Comparison of ENCODE assay signal across 3 fruit fly cellular contexts in genomic region chr3R:20719286-20719685, dm6.
TF ChIP-seq lines count a peak whose summit lies in the region.

No protein-coding gene starts in this region.

- TF ChIP-seq CTCF in whole organism, embryonic (GFP tag; optimal IDR thresholded peaks at IDR 0.05; lab: Kevin White, UChicago) = no peak

TF ChIP-seq in whole organism, embryonic, 481 proteins besides CTCF, POLR2A, EP300 and RAD21 (continues in another document):
- TF ChIP-seq luna (GFP tag; optimal IDR thresholded peaks at IDR 0.05; lab: Kevin White, UChicago) (no peak), CG14860 (GFP tag; IDR thresholded peaks at IDR 0.05; lab: Robert Waterston, UW; ENCODE audit: partially characterized antibody) (no peak), CoRest (tag; optimal IDR thresholded peaks at IDR 0.05; lab: Kevin White, UChicago) (peak; percentile 8), Usf (GFP tag; optimal IDR thresholded peaks at IDR 0.05; lab: Kevin White, UChicago) (no peak), phol (tag; optimal IDR thresholded peaks at IDR 0.05; lab: Kevin White, UChicago) (no peak), CG1602 (GFP tag; optimal IDR thresholded peaks at IDR 0.05; lab: Kevin White, UChicago) (no peak), mirr (GFP tag; optimal IDR thresholded peaks at IDR 0.05; lab: Kevin White, UChicago) (no peak), tx (GFP tag; optimal IDR thresholded peaks at IDR 0.05; lab: Kevin White, UChicago) (no peak), bbx (GFP tag; IDR thresholded peaks at IDR 0.05; lab: Robert Waterston, UW; ENCODE audit: partially characterized antibody) (no peak), GATAe (GFP tag; conservative IDR thresholded peaks at IDR 0.05; lab: Robert Waterston, UW) (no peak), Bgb (GFP tag; IDR thresholded peaks at IDR 0.05; lab: Robert Waterston, UW; ENCODE audit: partially characterized antibody) (no peak), Mes4 (GFP tag; optimal IDR thresholded peaks at IDR 0.05; lab: Kevin White, UChicago) (no peak), Rfx (GFP tag; IDR thresholded peaks at IDR 0.05; lab: Robert Waterston, UW) (no peak), CG8924 (tag; optimal IDR thresholded peaks at IDR 0.05; lab: Kevin White, UChicago) (no peak), Lim3 (GFP tag; IDR thresholded peaks at IDR 0.05; lab: Robert Waterston, UW) (no peak), Trl (optimal IDR thresholded peaks at IDR 0.05; lab: Kevin White, UChicago) (no peak), Trl (GFP tag; optimal IDR thresholded peaks at IDR 0.05; lab: Kevin White, UChicago) (no peak), pho (GFP tag; optimal IDR thresholded peaks at IDR 0.05; lab: Kevin White, UChicago) (no peak), Dad (GFP tag; optimal IDR thresholded peaks at IDR 0.05; lab: Kevin White, UChicago) (no peak), Meics (GFP tag; optimal IDR thresholded peaks at IDR 0.05; lab: Kevin White, UChicago) (peak; percentile 26), tin (GFP tag; optimal IDR thresholded peaks at IDR 0.05; lab: Kevin White, UChicago) (no peak), CG18599 (GFP tag; optimal IDR thresholded peaks at IDR 0.05; lab: Kevin White, UChicago) (peak; percentile 68), E2f1 (GFP tag; IDR thresholded peaks at IDR 0.05; lab: Robert Waterston, UW) (no peak), trem (tag; optimal IDR thresholded peaks at IDR 0.05; lab: Kevin White, UChicago) (no peak), CG2129 (GFP tag; IDR thresholded peaks at IDR 0.05; lab: Robert Waterston, UW; ENCODE audit: partially characterized antibody) (no peak), Ets97D (GFP tag; optimal IDR thresholded peaks at IDR 0.05; lab: Kevin White, UChicago) (no peak), Oaz (GFP tag; IDR thresholded peaks at IDR 0.05; lab: Robert Waterston, UW) (no peak), CG6791 (GFP tag; IDR thresholded peaks at IDR 0.05; lab: Robert Waterston, UW; ENCODE audit: partially characterized antibody) (no peak), CG13296 (GFP tag; optimal IDR thresholded peaks at IDR 0.05; lab: Kevin White, UChicago) (peak; percentile 12), Fer3 (tag; optimal IDR thresholded peaks at IDR 0.05; lab: Kevin White, UChicago) (peak; percentile 11), CG3281 (GFP tag; optimal IDR thresholded peaks at IDR 0.05; lab: Kevin White, UChicago) (peak; percentile 31)

TF ChIP-seq in whole organism, prepupa, 60 proteins besides CTCF, POLR2A, EP300 and RAD21:
- TF ChIP-seq Ets96B (tag; optimal IDR thresholded peaks at IDR 0.05; lab: Kevin White, UChicago) = no peak
- no peak for TF ChIP-seq CG9139 (GFP tag; optimal IDR thresholded peaks at IDR 0.05; lab: Kevin White, UChicago)
- peak; percentile 26 for TF ChIP-seq svp (GFP tag; lab: Kevin White, UChicago)
- no peak for TF ChIP-seq CG6808 (GFP tag; optimal IDR thresholded peaks at IDR 0.05; lab: Kevin White, UChicago)
- no peak for TF ChIP-seq vri (GFP tag; optimal IDR thresholded peaks at IDR 0.05; lab: Kevin White, UChicago)
- TF ChIP-seq dsx (GFP tag; optimal IDR thresholded peaks at IDR 0.05; lab: Kevin White, UChicago; ENCODE audit: poor library complexity, severe bottlenecking) = no peak
- TF ChIP-seq Eip78C (GFP tag; lab: Kevin White, UChicago) = no peak
- TF ChIP-seq dac (GFP tag; optimal IDR thresholded peaks at IDR 0.05; lab: Kevin White, UChicago) = no peak
- TF ChIP-seq CG15336 (GFP tag; IDR thresholded peaks at IDR 0.05; lab: Robert Waterston, UW) = peak; percentile 44; the same call in 1 of the 2 replicates
- TF ChIP-seq Gug (GFP tag; IDR thresholded peaks at IDR 0.05; lab: Robert Waterston, UW) = 0 out of 2 replicates have a peak, but pooled peaks have one; percentile 12
- TF ChIP-seq Hr4 (GFP tag; optimal IDR thresholded peaks at IDR 0.05; lab: Kevin White, UChicago) = peak; percentile 8
- TF ChIP-seq CG8119 (GFP tag; IDR thresholded peaks at IDR 0.05; lab: Robert Waterston, UW) = peak; percentile 18; the same call in 1 of the 3 replicates
- no peak for TF ChIP-seq CG6163 (GFP tag; IDR thresholded peaks at IDR 0.05; lab: Robert Waterston, UW)
- peak; percentile 46 for TF ChIP-seq CG32006 (GFP tag; optimal IDR thresholded peaks at IDR 0.05; lab: Kevin White, UChicago)
- TF ChIP-seq Hr38 (GFP tag; optimal IDR thresholded peaks at IDR 0.05; lab: Kevin White, UChicago) = no peak
- no peak for TF ChIP-seq Sox14 (GFP tag; optimal IDR thresholded peaks at IDR 0.05; lab: Kevin White, UChicago)
- TF ChIP-seq CG4318 (GFP tag; optimal IDR thresholded peaks at IDR 0.05; lab: Kevin White, UChicago) = peak; percentile 9
- no peak for TF ChIP-seq spab (GFP tag; optimal IDR thresholded peaks at IDR 0.05; lab: Kevin White, UChicago)
- no peak for TF ChIP-seq CG8632 (GFP tag; optimal IDR thresholded peaks at IDR 0.05; lab: Kevin White, UChicago)
- TF ChIP-seq OdsH (GFP tag; optimal IDR thresholded peaks at IDR 0.05; lab: Kevin White, UChicago) = peak; percentile 12
- TF ChIP-seq CG10669 (GFP tag; optimal IDR thresholded peaks at IDR 0.05; lab: Kevin White, UChicago) = no peak
- TF ChIP-seq Eip93F (GFP tag; optimal IDR thresholded peaks at IDR 0.05; lab: Kevin White, UChicago) = no peak
- no peak for TF ChIP-seq esn (GFP tag; optimal IDR thresholded peaks at IDR 0.05; lab: Kevin White, UChicago)
- TF ChIP-seq Hr39 (GFP tag; optimal IDR thresholded peaks at IDR 0.05; lab: Kevin White, UChicago) = no peak
- no peak for TF ChIP-seq Sox15 (GFP tag; optimal IDR thresholded peaks at IDR 0.05; lab: Kevin White, UChicago)
- TF ChIP-seq CG31627 (GFP tag; optimal IDR thresholded peaks at IDR 0.05; lab: Kevin White, UChicago) = no peak
- 0 out of 3 replicates have a peak, but pooled peaks have one; percentile 36 for TF ChIP-seq eg (GFP tag; IDR thresholded peaks at IDR 0.05; lab: Robert Waterston, UW)
- no peak for TF ChIP-seq Ets21C (GFP tag; optimal IDR thresholded peaks at IDR 0.05; lab: Kevin White, UChicago)
- TF ChIP-seq fkh (GFP tag; optimal IDR thresholded peaks at IDR 0.05; lab: Kevin White, UChicago) = no peak
- TF ChIP-seq CG11902 (GFP tag; optimal IDR thresholded peaks at IDR 0.05; lab: Kevin White, UChicago) = no peak
- TF ChIP-seq lz (GFP tag; optimal IDR thresholded peaks at IDR 0.05; lab: Kevin White, UChicago) = no peak
- no peak for TF ChIP-seq CG6276 (GFP tag; optimal IDR thresholded peaks at IDR 0.05; lab: Kevin White, UChicago)
- no peak for TF ChIP-seq CG3032 (tag; optimal IDR thresholded peaks at IDR 0.05; lab: Kevin White, UChicago)

TF ChIP-seq in whole organism, pupa, 21 proteins besides CTCF, POLR2A, EP300 and RAD21:
- peak; percentile 39 for TF ChIP-seq CG8159 (tag; optimal IDR thresholded peaks at IDR 0.05; lab: Kevin White, UChicago)
- TF ChIP-seq CG8301 (tag; optimal IDR thresholded peaks at IDR 0.05; lab: Kevin White, UChicago) = no peak
- peak; percentile 27 for TF ChIP-seq CG14655 (GFP tag; optimal IDR thresholded peaks at IDR 0.05; lab: Kevin White, UChicago)

Comparison
In these comparisons a context has a peak if more than half of its experiments do, and no peak if none do; other contexts are left out.
1. Of the 7 proteins assayed by ChIP-seq in both whole organism, embryonic and whole organism, prepupa: peak only in whole organism, embryonic: Sox102F; only in whole organism, prepupa: Gug; in both: none; in neither: 5.